Worm (Caenorhabditis elegans) whole organism, early embryonic: ENCODE measurements around the gene Y69A2AR.23.

Source experiments
- B0310.2 ChIP-seq: sonication (generic microtip); optimal IDR thresholded peaks from 2 replicates; lab custom pipeline; 2016; ENCODE audit warnings: mild to moderate bottlenecking, missing genetic modification characterization, missing compliant biosample characterization
- F13C5.2 ChIP-seq: sonication (generic microtip); optimal IDR thresholded peaks from 2 replicates; lab custom pipeline; 2017; ENCODE audit warnings: mild to moderate bottlenecking, missing genetic modification characterization, inconsistent platforms, missing compliant biosample characterization
- aly-1 ChIP-seq: sonication (generic microtip); optimal IDR thresholded peaks from 2 replicates; lab custom pipeline; 2016; ENCODE audit warnings: missing genetic modification characterization, missing compliant biosample characterization
- ama-1 ChIP-seq: fragments of 150-350 bp; optimal IDR thresholded peaks from 2 replicates; lab custom pipeline; 2014
- ceh-13 ChIP-seq: fragments of 200-800 bp; sonication (Bioruptor generic); optimal IDR thresholded peaks from 2 replicates; lab custom pipeline; 2018; ENCODE audit warnings: mild to moderate bottlenecking, missing genetic modification characterization, missing compliant biosample characterization
- ceh-36 ChIP-seq: sonication (generic microtip); optimal IDR thresholded peaks from 2 replicates; lab custom pipeline; 2016; ENCODE audit warnings: missing genetic modification characterization, inconsistent platforms, missing compliant biosample characterization
- ets-7 ChIP-seq: sonication (generic microtip); optimal IDR thresholded peaks from 2 replicates; lab custom pipeline; 2016; ENCODE audit warnings: missing genotype, missing genetic modification characterization, missing compliant biosample characterization
- flt-1 ChIP-seq: fragments of 200-800 bp; sonication (Bioruptor generic); IDR thresholded peaks from 2 replicates; pipeline ENCODE4 v1.3.6; 2022; ENCODE audit warnings: missing genetic modification characterization, missing compliant biosample characterization
- hmbx-1 ChIP-seq: sonication (generic microtip); optimal IDR thresholded peaks from 2 replicates; lab custom pipeline; 2016; ENCODE audit warnings: mild to moderate bottlenecking, missing genetic modification characterization, missing compliant biosample characterization
- hmg-4 ChIP-seq: fragments of 200-800 bp; sonication (Bioruptor generic); optimal IDR thresholded peaks from 2 replicates; lab custom pipeline; 2018; ENCODE audit warnings: mild to moderate bottlenecking, missing genetic modification characterization, missing compliant biosample characterization
- hnd-1 ChIP-seq: sonication (generic microtip); optimal IDR thresholded peaks from 2 replicates; lab custom pipeline; 2016; ENCODE audit warnings: missing genetic modification characterization, missing compliant biosample characterization
- pes-1 ChIP-seq: fragments of 200-800 bp; sonication (Bioruptor generic); IDR thresholded peaks from 2 replicates; pipeline ENCODE4 v1.3.6; 2022; ENCODE audit warnings: missing genetic modification reagents, missing genetic modification characterization, missing compliant biosample characterization
- scrt-1 ChIP-seq: fragments of 200-800 bp; sonication (Bioruptor generic); IDR thresholded peaks from 2 replicates; pipeline ENCODE4 v1.3.6; 2022; ENCODE audit warnings: missing genetic modification characterization, missing compliant biosample characterization
- sea-1 ChIP-seq: fragments of 200-800 bp; sonication (Bioruptor generic); conservative IDR thresholded peaks from 2 replicates; pipeline ENCODE4 v1.3.6; 2022; ENCODE audit warnings: missing genetic modification characterization, missing compliant biosample characterization
- tbx-11 ChIP-seq: fragments of 200-800 bp; sonication (Bioruptor generic); IDR thresholded peaks from 2 replicates; pipeline ENCODE4 v1.3.6; 2022; ENCODE audit warnings: missing genetic modification characterization, missing compliant biosample characterization
- tbx-37 ChIP-seq: fragments of 200-800 bp; sonication (Bioruptor generic); conservative IDR thresholded peaks from 2 replicates; pipeline ENCODE4 v1.3.6; 2022; ENCODE audit warnings: missing genetic modification reagents, missing genetic modification characterization, missing compliant biosample characterization
- tra-4 ChIP-seq: sonication (generic microtip); optimal IDR thresholded peaks from 2 replicates; lab custom pipeline; 2017; ENCODE audit warnings: missing genetic modification characterization, missing compliant biosample characterization

The Y69A2AR.23 gene

ce11 chrIV:2562071-2562470 lies 10.6 kb upstream of the Y69A2AR.23 start, which contains the start of gene Y69A2AR.50:
Gene Y69A2AR.50 (plus strand): TSS chrIV:2562371.
- no peak for TF ChIP-seq B0310.2 (tag; lab: Kevin White, UChicago)
- TF ChIP-seq scrt-1 (GFP tag; lab: Robert Waterston, UW): no peak
- no peak for TF ChIP-seq tbx-37 (GFP tag; lab: Robert Waterston, UW)
- no peak for TF ChIP-seq aly-1 (tag; lab: Kevin White, UChicago)
- TF ChIP-seq ets-7 (tag; lab: Kevin White, UChicago): no peak
- no peak for TF ChIP-seq flt-1 (GFP tag; lab: Robert Waterston, UW)
- TF ChIP-seq tbx-11: no peak
- TF ChIP-seq sea-1: no peak
- no peak for TF ChIP-seq pes-1
- TF ChIP-seq ceh-36 (tag; lab: Kevin White, UChicago): no peak
- no peak for TF ChIP-seq ama-1 (lab: Kevin White, UChicago)
- no peak for TF ChIP-seq hmbx-1 (tag; lab: Kevin White, UChicago)

- TF ChIP-seq hnd-1 (tag; lab: Kevin White, UChicago): no peak
- TF ChIP-seq tbx-11: no peak
- no peak for TF ChIP-seq pes-1
- TF ChIP-seq scrt-1 (GFP tag; lab: Robert Waterston, UW): no peak
- TF ChIP-seq hmg-4 (GFP tag; lab: Kevin White, UChicago): no peak
These were observed 9.9 kb upstream of the Y69A2AR.23 start, which contains the start of gene Y69A2AR.46 for ce11 chrIV:2561358-2561757. Gene Y69A2AR.46 (plus strand): TSS chrIV:2561658.

- TF ChIP-seq hnd-1 (tag; lab: Kevin White, UChicago): no peak
- no peak for TF ChIP-seq flt-1 (GFP tag; lab: Robert Waterston, UW)
- TF ChIP-seq sea-1: no peak
- TF ChIP-seq pes-1: no peak
- no peak for TF ChIP-seq hmg-4 (GFP tag; lab: Kevin White, UChicago)
- TF ChIP-seq tra-4: no peak
- no peak for TF ChIP-seq scrt-1 (GFP tag; lab: Robert Waterston, UW)
- no peak for TF ChIP-seq F13C5.2 (tag; lab: Kevin White, UChicago)
- TF ChIP-seq ceh-36 (tag; lab: Kevin White, UChicago): no peak
- no peak for TF ChIP-seq B0310.2 (tag; lab: Kevin White, UChicago)
- no peak for TF ChIP-seq ceh-13
- no peak for TF ChIP-seq hmbx-1 (tag; lab: Kevin White, UChicago)
- no peak for TF ChIP-seq ets-7 (tag; lab: Kevin White, UChicago)
- TF ChIP-seq tbx-37 (GFP tag; lab: Robert Waterston, UW): no peak
- no peak for TF ChIP-seq tbx-11
These were observed 4.7 kb upstream of the Y69A2AR.23 start for ce11 chrIV:2556211-2556610.

ce11 chrIV:2552855-2553254 lies 1.4 kb upstream of the Y69A2AR.23 start:
- TF ChIP-seq ceh-36 (tag; lab: Kevin White, UChicago) (no peak), tbx-37 (GFP tag; lab: Robert Waterston, UW) (no peak), B0310.2 (tag; lab: Kevin White, UChicago) (no peak), ceh-13 (no peak), hnd-1 (tag; lab: Kevin White, UChicago) (no peak), sea-1 (no peak), ets-7 (tag; lab: Kevin White, UChicago) (no peak), aly-1 (tag; lab: Kevin White, UChicago) (no peak), pes-1 (no peak), F13C5.2 (tag; lab: Kevin White, UChicago) (no peak), tbx-11 (no peak), scrt-1 (GFP tag; lab: Robert Waterston, UW) (no peak), flt-1 (GFP tag; lab: Robert Waterston, UW) (no peak), hmg-4 (GFP tag; lab: Kevin White, UChicago) (no peak), hmbx-1 (tag; lab: Kevin White, UChicago) (no peak), tra-4 (no peak), ama-1 (lab: Kevin White, UChicago) (no peak)

ce11 chrIV:2552276-2552675 lies 792 bp upstream of the Y69A2AR.23 start:
- no peak for TF ChIP-seq ama-1 (lab: Kevin White, UChicago)
- no peak for TF ChIP-seq ets-7 (tag; lab: Kevin White, UChicago)
- no peak for TF ChIP-seq aly-1 (tag; lab: Kevin White, UChicago)
- no peak for TF ChIP-seq tbx-37 (GFP tag; lab: Robert Waterston, UW)
- no peak for TF ChIP-seq hnd-1 (tag; lab: Kevin White, UChicago)
- no peak for TF ChIP-seq ceh-13
- no peak for TF ChIP-seq B0310.2 (tag; lab: Kevin White, UChicago)
- TF ChIP-seq tra-4: no peak
- no peak for TF ChIP-seq F13C5.2 (tag; lab: Kevin White, UChicago)
- no peak for TF ChIP-seq ceh-36 (tag; lab: Kevin White, UChicago)
- no peak for TF ChIP-seq tbx-11

- TF ChIP-seq F13C5.2 (tag; lab: Kevin White, UChicago) (no peak), pes-1 (no peak), ets-7 (tag; lab: Kevin White, UChicago) (no peak), hmbx-1 (tag; lab: Kevin White, UChicago) (no peak), ama-1 (lab: Kevin White, UChicago) (no peak), scrt-1 (GFP tag; lab: Robert Waterston, UW) (no peak), hnd-1 (tag; lab: Kevin White, UChicago) (no peak), sea-1 (no peak)
These were observed 354 bp upstream of the Y69A2AR.23 start for ce11 chrIV:2551838-2552237.

- no peak for TF ChIP-seq B0310.2 (tag; lab: Kevin White, UChicago)
- TF ChIP-seq tbx-37 (GFP tag; lab: Robert Waterston, UW): no peak
- TF ChIP-seq flt-1 (GFP tag; lab: Robert Waterston, UW): no peak
- no peak for TF ChIP-seq ceh-13
- TF ChIP-seq ceh-36 (tag; lab: Kevin White, UChicago): no peak
- TF ChIP-seq hnd-1 (tag; lab: Kevin White, UChicago): no peak
- no peak for TF ChIP-seq pes-1
- TF ChIP-seq tbx-11: no peak
- no peak for TF ChIP-seq F13C5.2 (tag; lab: Kevin White, UChicago)
- no peak for TF ChIP-seq ets-7 (tag; lab: Kevin White, UChicago)
- TF ChIP-seq scrt-1 (GFP tag; lab: Robert Waterston, UW): no peak
- no peak for TF ChIP-seq tra-4
- TF ChIP-seq hmg-4 (GFP tag; lab: Kevin White, UChicago): no peak
- TF ChIP-seq hmbx-1 (tag; lab: Kevin White, UChicago): no peak
- TF ChIP-seq ama-1 (lab: Kevin White, UChicago): no peak
- no peak for TF ChIP-seq aly-1 (tag; lab: Kevin White, UChicago)
These were observed 1.9 kb downstream of the Y69A2AR.23 start for ce11 chrIV:2549542-2549941.
